Worm (Caenorhabditis elegans) whole organism, L3 larva: Measurements from ENCODE around the gene kdp-1.

Experiments used
- R02D3.7 ChIP-seq: fragments of 150-350 bp; optimal IDR thresholded peaks from 2 replicates; lab custom pipeline; 2014; ENCODE audit warnings: missing biosample characterization, missing genetic modification characterization
- ZK546.5 ChIP-seq: sonication (generic microtip); optimal IDR thresholded peaks from 2 replicates; lab custom pipeline; 2017; ENCODE audit warnings: missing biosample characterization, missing genetic modification characterization
- ceh-28 ChIP-seq: fragments of 150-350 bp; optimal IDR thresholded peaks from 2 replicates; lab custom pipeline; 2014; ENCODE audit warnings: missing biosample characterization, missing genetic modification reagents, missing genetic modification characterization
- ceh-82 ChIP-seq: fragments of 150-350 bp; optimal IDR thresholded peaks from 2 replicates; lab custom pipeline; 2014; ENCODE audit warnings: missing biosample characterization, missing genetic modification characterization
- ceh-9 ChIP-seq: sonication (generic microtip); optimal IDR thresholded peaks from 2 replicates; lab custom pipeline; 2018; ENCODE audit warnings: missing biosample characterization, missing genetic modification characterization
- egl-5 ChIP-seq: fragments of 150-350 bp; optimal IDR thresholded peaks from 2 replicates; lab custom pipeline; 2017; ENCODE audit warnings: missing biosample characterization, missing genetic modification reagents, missing genetic modification characterization, inconsistent platforms
- elt-2 ChIP-seq: sonication (generic microtip); optimal IDR thresholded peaks from 2 replicates; lab custom pipeline; 2016; ENCODE audit warnings: missing genetic modification reagents, mild to moderate bottlenecking, missing genetic modification characterization, missing compliant biosample characterization
- elt-3 ChIP-seq, 3 experiments: fragments of 150-350 bp in 1 of 3; sonication (generic microtip) in 2 of 3; optimal IDR thresholded peaks; 2 replicates in 2 of 3; 4 replicates in 1 of 3; lab custom pipeline; 2014 to 2017; ENCODE audit warnings: missing biosample characterization in 3 of 3, missing genetic modification characterization in 3 of 3
- eor-1 ChIP-seq, 2 experiments: fragments of 150-350 bp; optimal IDR thresholded peaks; 2 replicates each; lab custom pipeline; 2014 to 2018; ENCODE audit warnings: missing biosample characterization in 2 of 2, missing genetic modification characterization in 2 of 2
- fkh-10 ChIP-seq: sonication (generic microtip); optimal IDR thresholded peaks from 2 replicates; lab custom pipeline; 2017; ENCODE audit warnings: missing biosample characterization, missing genetic modification reagents, missing genetic modification characterization
- fos-1 ChIP-seq: fragments of 150-350 bp; optimal IDR thresholded peaks from 2 replicates; lab custom pipeline; 2014; ENCODE audit warnings: missing biosample characterization, missing genetic modification characterization
- hmg-11 ChIP-seq: sonication (generic microtip); optimal IDR thresholded peaks from 2 replicates; lab custom pipeline; 2016; ENCODE audit warnings: missing genetic modification characterization, missing compliant biosample characterization
- jun-1 ChIP-seq: fragments of 150-350 bp; optimal IDR thresholded peaks from 2 replicates; lab custom pipeline; 2014; ENCODE audit warnings: missing biosample characterization, missing genetic modification reagents, missing genetic modification characterization
- lin-15B ChIP-seq: fragments of 150-350 bp; optimal IDR thresholded peaks from 2 replicates; lab custom pipeline; 2014; ENCODE audit warnings: missing biosample characterization, missing genetic modification characterization
- lin-39 ChIP-seq: fragments of 150-350 bp; optimal IDR thresholded peaks from 2 replicates; lab custom pipeline; 2018; ENCODE audit warnings: missing biosample characterization, missing genetic modification reagents, missing genetic modification characterization
- mdl-1 ChIP-seq: fragments of 150-350 bp; optimal IDR thresholded peaks from 2 replicates; lab custom pipeline; 2014; ENCODE audit warnings: missing biosample characterization, missing genetic modification characterization
- mml-1 ChIP-seq: fragments of 150-350 bp; sonication (generic microtip); optimal IDR thresholded peaks from 3 replicates; lab custom pipeline; 2014; ENCODE audit warnings: missing biosample characterization, missing genetic modification characterization
- nfya-1 ChIP-seq: sonication (generic microtip); optimal IDR thresholded peaks from 2 replicates; lab custom pipeline; 2017; ENCODE audit warnings: missing genetic modification characterization, mild to moderate bottlenecking, missing compliant biosample characterization, antibody characterized with exemption, moderate library complexity; ENCODE audit not compliant: insufficient read depth
- nhr-11 ChIP-seq: fragments of 150-350 bp; optimal IDR thresholded peaks from 2 replicates; lab custom pipeline; 2014; ENCODE audit warnings: missing biosample characterization, missing genetic modification characterization
- nhr-23 ChIP-seq: fragments of 150-350 bp; optimal IDR thresholded peaks from 2 replicates; lab custom pipeline; 2014; ENCODE audit warnings: missing biosample characterization, missing genetic modification reagents, missing genetic modification characterization
- nhr-43 ChIP-seq: sonication (generic microtip); optimal IDR thresholded peaks from 2 replicates; lab custom pipeline; 2016; ENCODE audit warnings: mild to moderate bottlenecking, missing genetic modification characterization, missing compliant biosample characterization; ENCODE audit not compliant: poor library complexity, severe bottlenecking
- nhr-76 ChIP-seq: fragments of 150-350 bp; sonication (generic microtip); optimal IDR thresholded peaks from 5 replicates; lab custom pipeline; 2014; ENCODE audit warnings: missing biosample characterization, missing genetic modification characterization
- pqm-1 ChIP-seq: fragments of 150-350 bp; optimal IDR thresholded peaks from 2 replicates; lab custom pipeline; 2017; ENCODE audit warnings: missing biosample characterization, missing genetic modification characterization, inconsistent platforms
- skn-1 ChIP-seq: fragments of 150-350 bp; optimal IDR thresholded peaks from 2 replicates; lab custom pipeline; 2014; ENCODE audit warnings: missing biosample characterization, missing genetic modification characterization
- snpc-4 ChIP-seq: fragments of 150-350 bp; optimal IDR thresholded peaks from 2 replicates; lab custom pipeline; 2014; ENCODE audit warnings: missing biosample characterization, missing genetic modification characterization
- tbx-2 ChIP-seq: sonication (generic microtip); optimal IDR thresholded peaks from 2 replicates; lab custom pipeline; 2016; ENCODE audit warnings: mild to moderate bottlenecking, missing genetic modification characterization, missing compliant biosample characterization
- unc-39 ChIP-seq: sonication (generic microtip); optimal IDR thresholded peaks from 4 replicates; lab custom pipeline; 2017; ENCODE audit warnings: missing biosample characterization, missing genetic modification characterization
- unc-62 ChIP-seq: fragments of 150-350 bp; sonication (generic microtip); optimal IDR thresholded peaks from 4 replicates; lab custom pipeline; 2014; ENCODE audit warnings: missing biosample characterization, missing genetic modification reagents, missing genetic modification characterization
- ztf-11 ChIP-seq: fragments of 150-350 bp; optimal IDR thresholded peaks from 2 replicates; lab custom pipeline; 2014; ENCODE audit warnings: missing biosample characterization, missing genetic modification characterization

kdp-1 gene

DNA sequence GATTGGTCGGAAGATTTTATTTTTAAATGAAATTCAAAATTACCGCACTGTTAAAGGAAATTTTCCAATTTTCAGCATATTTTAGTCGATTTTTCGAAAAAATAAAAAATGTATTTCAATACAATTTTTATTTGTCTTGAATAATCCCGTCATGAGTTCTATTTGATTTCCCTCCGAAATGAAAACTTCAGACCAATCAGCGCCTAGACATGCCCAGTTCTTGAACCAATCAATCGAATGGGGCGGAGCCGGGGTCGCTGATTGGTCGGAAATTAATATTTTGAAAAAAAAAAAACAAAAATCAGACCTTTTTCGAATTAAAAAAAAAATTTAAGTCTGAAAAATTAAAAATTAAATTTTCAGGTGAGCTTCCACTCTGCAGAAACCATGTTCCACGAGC, 9.6 kb downstream of the kdp-1 start:
- TF ChIP-seq nfya-1 (tag; lab: Kevin White, UChicago) (peak; percentile 70), elt-2 (tag; lab: Kevin White, UChicago) (no peak)

DNA sequence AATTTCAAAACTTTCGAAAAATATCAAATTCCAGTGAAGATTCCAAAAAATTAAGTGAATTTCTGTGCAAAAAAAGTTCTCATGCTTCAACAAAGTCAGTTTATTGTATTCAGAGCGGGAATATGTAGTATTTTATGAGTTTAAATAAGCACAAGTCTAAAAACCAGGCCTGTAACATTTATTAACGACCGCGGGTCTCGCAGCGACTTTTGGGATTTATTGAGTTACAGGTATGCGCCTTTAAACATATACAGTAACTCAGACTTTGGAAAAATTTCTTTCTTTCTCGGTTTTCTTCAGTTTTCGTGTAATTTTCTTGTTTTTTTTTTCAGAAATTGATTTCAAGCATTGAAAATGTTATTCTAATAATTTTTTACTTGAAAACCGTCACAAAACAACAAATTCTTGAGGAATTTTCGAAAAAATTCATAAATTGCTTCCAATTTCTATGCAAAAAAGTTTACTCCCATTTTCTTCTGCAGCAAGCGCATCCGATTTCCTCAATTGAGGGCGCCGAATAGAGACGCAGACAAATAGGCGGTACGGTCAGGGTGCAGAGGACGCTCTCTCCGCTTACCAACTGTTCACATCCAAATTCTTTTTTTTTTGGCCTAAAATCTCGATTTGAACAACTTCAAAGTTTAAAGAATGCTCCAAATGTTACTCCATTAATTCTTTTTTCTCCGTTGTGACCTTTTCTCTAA, 11.5 kb downstream of the kdp-1 start:
- TF ChIP-seq nhr-23 (tag; lab: Kevin White, UChicago) = peak; percentile 2
- no peak for TF ChIP-seq tbx-2 (tag; lab: Kevin White, UChicago)
- peak; percentile 54 for TF ChIP-seq nfya-1 (tag; lab: Kevin White, UChicago)

DNA sequence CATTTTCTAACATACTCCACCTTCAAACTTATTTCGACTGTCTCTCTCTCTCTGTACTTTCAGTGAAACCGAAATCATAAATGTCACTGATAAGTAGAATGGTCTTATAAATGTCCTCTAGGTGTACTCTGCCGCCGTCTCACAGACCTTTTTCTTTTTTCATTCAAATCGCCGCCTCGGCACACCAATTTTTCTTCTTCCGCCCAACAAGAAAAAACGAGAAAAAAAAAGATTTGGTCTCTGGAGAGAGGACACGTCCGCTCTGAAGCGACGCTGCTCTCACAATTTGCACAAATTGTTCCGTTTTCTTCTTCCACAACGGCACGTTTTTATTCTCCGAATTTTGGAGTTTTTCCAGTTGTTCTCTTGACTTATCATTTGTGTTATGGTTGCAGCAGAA, 13.2 kb downstream of the kdp-1 start:
- TF ChIP-seq elt-2 (tag; lab: Kevin White, UChicago) (peak; percentile 73), nfya-1 (tag; lab: Kevin White, UChicago) (peak; percentile 36), R02D3.7 (tag; lab: Kevin White, UChicago) (no peak), hmg-11 (tag; lab: Kevin White, UChicago) (peak; percentile 52), lin-39 (peak; percentile 44), ztf-11 (tag; lab: Kevin White, UChicago) (no peak)

DNA sequence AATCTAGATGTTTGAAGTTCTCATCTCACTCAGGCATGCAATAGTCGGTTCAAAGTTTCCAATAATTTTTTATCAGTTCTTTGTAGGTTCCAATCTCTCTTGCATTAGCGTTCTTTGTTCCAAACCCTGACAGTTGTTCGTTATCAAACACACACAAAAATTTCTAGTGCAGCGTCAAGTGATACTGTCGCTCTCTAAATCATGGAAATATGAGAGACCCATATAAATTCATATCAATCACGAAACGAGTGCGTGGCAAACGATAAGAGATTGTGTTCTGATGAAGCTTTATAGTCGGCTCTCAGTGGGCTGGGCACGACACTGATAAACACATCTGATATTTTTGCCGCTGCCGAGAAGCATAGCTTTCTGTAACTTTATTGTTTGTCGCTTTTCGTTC, 14.2 kb downstream of the kdp-1 start:
- TF ChIP-seq mml-1 (tag; lab: Kevin White, UChicago) (no peak), elt-3 (tag; optimal IDR thresholded peaks at IDR 0.05; lab: Kevin White, UChicago) (peak in 1 of 3 experiments; percentile 46), nhr-76 (tag; lab: Kevin White, UChicago) (no peak), tbx-2 (tag; lab: Kevin White, UChicago) (no peak), ceh-28 (tag; lab: Kevin White, UChicago) (no peak), hmg-11 (tag; lab: Kevin White, UChicago) (peak; percentile 15), nhr-43 (tag; lab: Kevin White, UChicago) (peak; percentile 46), snpc-4 (no peak), elt-2 (tag; lab: Kevin White, UChicago) (peak; percentile 99), mdl-1 (tag; lab: Kevin White, UChicago) (peak; percentile 3), pqm-1 (tag; lab: Kevin White, UChicago) (peak; percentile 96), ceh-9 (tag; lab: Kevin White, UChicago) (no peak), jun-1 (peak; percentile 82)

DNA sequence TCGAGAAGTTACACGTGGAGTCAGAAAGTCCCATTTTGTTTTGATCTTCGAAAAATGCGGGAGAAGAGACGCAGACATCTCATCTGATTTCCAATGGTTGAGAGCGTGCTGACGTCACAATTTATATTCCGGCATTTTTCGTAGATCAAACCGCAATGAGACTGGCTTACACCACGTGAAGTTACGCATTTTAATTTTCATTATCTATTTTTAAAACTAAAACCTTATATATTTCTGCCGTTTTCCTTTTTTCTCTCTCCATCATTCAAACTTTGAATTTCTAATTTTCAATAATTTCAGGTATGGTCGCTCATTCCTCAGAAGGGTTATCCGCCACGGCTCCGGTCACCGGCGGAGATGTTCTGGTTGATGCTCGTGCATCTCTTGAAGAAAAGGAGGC, 15.4 kb downstream of the kdp-1 start, which contains the start of gene fat-1:
fat-1 (plus strand) TSS at position 301 of the 400 bp plus-strand sequence.
- TF ChIP-seq nhr-11 (tag; lab: Kevin White, UChicago) = no peak
- no peak for TF ChIP-seq fkh-10 (GFP tag; lab: Kevin White, UChicago)
- TF ChIP-seq pqm-1 (tag; lab: Kevin White, UChicago) = no peak
- TF ChIP-seq nhr-76 (tag; lab: Kevin White, UChicago) = no peak
- no peak for TF ChIP-seq lin-15B (tag; lab: Kevin White, UChicago)
- no peak for TF ChIP-seq nhr-23 (tag; lab: Kevin White, UChicago)
- TF ChIP-seq fos-1 (tag; lab: Kevin White, UChicago) = no peak
- no peak for TF ChIP-seq snpc-4
- TF ChIP-seq ceh-9 (tag; lab: Kevin White, UChicago) = no peak
- no peak for TF ChIP-seq ceh-82 (tag; lab: Kevin White, UChicago)
- no peak for TF ChIP-seq mdl-1 (tag; lab: Kevin White, UChicago)
- no peak for TF ChIP-seq skn-1
- no peak for TF ChIP-seq unc-62 (GFP tag; lab: Kevin White, UChicago)
- TF ChIP-seq eor-1 (tag; optimal IDR thresholded peaks at IDR 0.05; lab: Kevin White, UChicago) = no peak
- no peak for TF ChIP-seq unc-39 (tag; lab: Kevin White, UChicago)
- no peak for TF ChIP-seq elt-3 (tag; optimal IDR thresholded peaks at IDR 0.05; lab: Kevin White, UChicago)
- no peak for TF ChIP-seq hmg-11 (tag; lab: Kevin White, UChicago)
- no peak for TF ChIP-seq egl-5 (tag; lab: Kevin White, UChicago)
- TF ChIP-seq jun-1 = no peak
- TF ChIP-seq ZK546.5 (tag; lab: Kevin White, UChicago) = no peak
